Worm (Caenorhabditis elegans) whole organism, L4/young adult: ENCODE data around the gene C25G4.7.

ENCODE experiments used
- W03F9.2 ChIP-seq: fragments of 150-350 bp; optimal IDR thresholded peaks from 2 replicates; lab custom pipeline; 2014; ENCODE audit warnings: missing biosample characterization, missing genetic modification characterization
- dao-5 ChIP-seq: sonication (generic microtip); optimal IDR thresholded peaks from 2 replicates; lab custom pipeline; 2016; ENCODE audit warnings: missing genotype, missing genetic modification characterization, moderate library complexity, missing compliant biosample characterization
- him-1 ChIP-seq: sonication (generic microtip); optimal IDR thresholded peaks from 2 replicates; lab custom pipeline; 2016; ENCODE audit warnings: missing genotype, missing genetic modification reagents, missing genetic modification characterization, missing compliant biosample characterization

C25G4.7 gene

DNA sequence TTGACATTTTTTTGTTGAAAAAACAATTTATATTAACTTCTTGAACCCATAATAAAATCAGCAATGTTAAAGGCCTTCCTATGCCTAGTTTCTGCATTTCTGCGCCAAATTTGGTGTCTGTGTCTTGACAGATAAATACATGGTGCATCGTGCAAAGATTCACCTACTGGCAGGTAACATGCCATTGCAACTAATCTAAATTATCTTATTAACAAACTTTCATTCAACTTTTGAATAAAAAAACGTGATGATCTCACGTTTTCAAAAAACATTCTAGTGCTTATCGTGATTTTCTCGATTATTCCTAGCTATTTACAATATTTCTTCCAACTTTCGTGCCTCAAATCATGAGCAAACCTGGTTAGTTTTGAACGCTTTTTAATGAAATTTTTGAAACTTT, at the start of gene C25G4.7:
Gene C25G4.7, plus strand, starts transcription at position 301 of the 400 bp plus-strand sequence.
- TF ChIP-seq him-1 (tag; lab: Kevin White, UChicago) (no peak), dao-5 (tag; lab: Kevin White, UChicago) (no peak), W03F9.2 (no peak)

DNA sequence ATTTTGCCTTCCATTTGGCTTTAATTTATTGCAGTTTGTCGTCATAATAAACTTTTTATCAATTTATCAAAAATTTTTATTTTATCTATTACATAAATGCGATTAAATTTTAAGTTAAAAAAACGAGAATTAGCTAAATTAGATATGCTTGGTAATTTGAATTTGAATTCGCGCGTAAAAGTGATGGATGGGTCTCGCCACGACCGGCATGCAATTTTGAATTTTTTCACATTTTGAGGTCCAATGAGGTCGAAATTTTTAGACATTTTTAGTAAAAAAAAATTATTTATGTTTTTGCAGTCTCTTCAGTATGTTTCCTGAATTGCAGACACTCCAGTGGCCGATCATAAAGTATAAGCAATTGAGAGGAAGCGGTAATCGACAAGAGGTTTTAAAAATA, 48.1 kb upstream of the C25G4.7 start, which contains the start of gene dsb-1:
Gene dsb-1, plus strand, starts transcription at position 301 of the 400 bp plus-strand sequence.
- TF ChIP-seq W03F9.2 (no peak), him-1 (tag; lab: Kevin White, UChicago) (no peak), dao-5 (tag; lab: Kevin White, UChicago) (no peak)

DNA sequence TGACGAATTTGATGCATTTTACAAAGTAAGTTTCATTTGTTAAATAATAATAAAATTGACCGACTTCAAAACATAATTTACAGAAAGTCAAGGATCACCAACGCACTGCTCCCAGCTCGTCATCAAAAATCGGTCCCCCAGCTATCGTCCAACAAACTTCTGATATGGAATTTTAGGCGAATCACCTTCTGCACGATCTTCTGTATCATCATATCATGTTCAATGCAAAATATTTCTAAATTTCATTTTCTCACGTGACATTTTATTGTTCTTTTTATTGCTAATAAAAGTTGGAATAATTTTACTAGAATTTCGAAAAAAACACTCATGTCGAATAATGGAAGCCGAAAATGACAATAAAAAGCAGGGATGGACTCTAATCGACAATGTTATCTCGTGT, 46.5 kb upstream of the C25G4.7 start, which contains the start of gene acl-13:
Gene acl-13, plus strand, starts transcription at position 301 of the 400 bp plus-strand sequence.
- TF ChIP-seq him-1 (tag; lab: Kevin White, UChicago) = no peak
- TF ChIP-seq dao-5 (tag; lab: Kevin White, UChicago) = no peak
- no peak for TF ChIP-seq W03F9.2

DNA sequence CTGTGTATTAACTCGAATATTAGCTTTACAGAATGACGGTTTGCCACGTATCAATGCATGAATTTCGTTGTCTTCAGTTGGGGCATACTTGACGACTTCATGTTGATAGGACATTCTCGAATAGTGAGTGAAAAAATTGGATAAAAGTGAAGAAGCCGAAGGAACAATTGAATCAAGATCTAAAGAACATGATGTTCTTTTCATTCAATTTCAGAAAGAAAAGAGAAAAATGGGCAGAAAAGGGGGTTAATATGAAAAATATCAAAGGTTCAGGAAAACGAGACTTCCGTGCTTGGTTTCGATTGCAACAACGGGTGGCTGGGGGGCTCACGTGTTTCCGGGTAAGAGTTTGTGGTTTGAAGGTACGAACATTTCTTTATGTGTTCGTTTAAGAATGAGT, 42.1 kb upstream of the C25G4.7 start:
- no peak for TF ChIP-seq dao-5 (tag; lab: Kevin White, UChicago)
- no peak for TF ChIP-seq W03F9.2
- no peak for TF ChIP-seq him-1 (tag; lab: Kevin White, UChicago)

DNA sequence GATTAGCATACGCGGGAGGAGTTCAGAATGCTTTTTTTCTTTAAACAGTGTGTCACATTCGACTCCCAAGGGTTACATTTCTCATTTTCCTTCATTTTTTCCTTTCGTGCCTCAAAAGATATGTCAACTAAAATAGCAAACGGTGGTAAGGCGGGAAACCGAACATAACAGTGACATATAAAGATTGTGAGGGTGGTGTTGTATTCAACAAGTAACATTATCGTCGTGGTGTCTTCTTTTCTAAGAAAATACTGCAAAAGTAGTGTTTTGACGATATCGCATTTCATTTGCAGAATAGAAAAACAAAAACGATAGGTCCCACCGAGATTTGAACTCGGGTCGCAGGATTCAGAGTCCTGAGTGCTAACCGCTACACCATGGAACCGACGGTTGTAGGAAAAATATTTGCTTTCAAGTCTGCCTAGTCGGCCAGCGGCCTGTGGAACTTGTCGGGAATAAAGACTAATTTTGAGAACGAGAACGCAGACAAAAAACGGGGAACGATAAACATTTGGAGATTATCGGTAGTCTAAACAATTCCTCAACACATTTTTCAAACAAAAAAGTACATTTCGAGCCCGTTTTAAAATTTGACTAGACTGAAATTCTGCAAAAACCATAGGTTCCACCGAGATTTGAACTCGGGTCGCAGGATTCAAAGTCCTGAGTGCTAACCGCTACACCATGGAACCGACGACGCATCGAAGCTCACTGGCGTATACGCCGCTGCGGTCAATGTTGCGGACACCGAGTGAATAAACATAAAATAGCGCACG, 39.9 kb upstream of the C25G4.7 start:
- TF ChIP-seq him-1 (tag; lab: Kevin White, UChicago) = no peak
- TF ChIP-seq dao-5 (tag; lab: Kevin White, UChicago) = no peak
- no peak for TF ChIP-seq W03F9.2

DNA sequence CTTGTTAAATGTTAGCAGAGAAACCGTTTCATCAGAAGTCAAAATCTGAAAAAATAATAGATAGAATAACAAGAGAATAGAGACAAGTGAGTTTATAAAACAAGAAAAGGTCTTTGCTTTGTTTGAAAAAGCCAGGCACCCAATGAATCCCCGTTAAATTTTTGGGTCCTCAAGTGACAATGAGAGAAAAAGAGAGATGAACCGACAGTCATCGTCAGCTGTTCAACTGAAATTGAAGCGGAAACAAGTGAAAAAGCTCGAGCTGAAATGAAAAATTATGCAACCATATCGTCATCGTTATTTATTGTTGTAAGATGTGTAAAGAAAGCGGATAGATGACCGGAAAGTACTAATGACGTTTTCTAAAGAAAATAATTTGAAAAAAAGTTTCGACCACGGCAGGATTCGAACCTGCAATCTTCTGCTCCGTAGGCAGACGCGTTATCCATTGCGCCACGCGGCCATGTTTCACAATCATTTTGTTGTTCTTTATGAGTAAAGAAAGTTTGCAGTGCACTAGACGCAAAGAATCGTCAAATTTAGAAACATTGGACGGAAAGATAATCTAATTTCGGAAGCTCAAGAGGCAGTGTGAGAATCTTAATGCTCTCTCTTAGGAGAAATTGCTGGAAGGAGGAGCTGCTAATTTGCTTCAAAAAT, 39.0 kb upstream of the C25G4.7 start, which contains the start of gene F08G5.3:
Gene F08G5.3, minus strand, starts transcription at position 51 of the 660 bp plus-strand sequence.
- no peak for TF ChIP-seq W03F9.2
- peak; percentile 36 for TF ChIP-seq dao-5 (tag; lab: Kevin White, UChicago)
- peak; percentile 52 for TF ChIP-seq him-1 (tag; lab: Kevin White, UChicago)

DNA sequence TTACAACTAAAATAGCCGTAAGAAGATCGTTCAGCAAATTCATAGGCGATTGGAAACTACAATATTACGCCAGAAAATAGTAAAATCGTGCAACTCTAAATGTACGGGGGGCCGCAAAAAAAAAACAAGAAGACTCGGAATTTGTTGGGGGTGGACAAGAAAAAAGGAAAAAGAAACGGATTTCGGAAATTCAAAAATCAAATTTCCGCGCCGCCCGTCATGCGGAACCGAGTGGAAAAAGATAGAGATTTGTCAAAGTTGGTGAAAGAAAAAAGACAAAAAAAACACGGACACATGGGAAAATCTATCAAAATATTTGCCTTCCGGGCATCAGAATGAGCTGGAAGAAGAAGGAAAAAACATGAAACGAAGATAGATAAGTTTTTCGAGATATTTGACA, 37.4 kb upstream of the C25G4.7 start:
- TF ChIP-seq W03F9.2 (no peak), him-1 (tag; lab: Kevin White, UChicago) (no peak), dao-5 (tag; lab: Kevin White, UChicago) (no peak)

DNA sequence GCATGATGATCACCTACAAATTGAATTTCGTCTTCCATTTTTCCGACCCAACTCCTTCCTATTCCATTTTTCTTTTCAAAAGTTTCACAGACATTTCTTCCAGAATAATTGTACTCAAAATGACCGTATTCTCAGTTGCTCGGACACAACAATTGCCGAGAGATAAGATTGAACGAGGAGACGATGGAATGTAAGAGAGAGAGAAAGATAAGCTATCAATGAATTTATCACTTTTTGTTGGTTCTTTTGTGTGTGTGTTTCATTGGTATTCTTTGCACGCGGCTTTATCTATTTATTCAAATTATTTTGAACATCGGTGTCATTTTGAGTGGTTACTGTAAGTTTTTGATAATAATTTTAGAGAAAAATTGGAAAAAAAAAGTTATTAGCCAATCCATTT, 36.3 kb upstream of the C25G4.7 start, which contains the start of gene ugt-65:
Gene ugt-65, plus strand, starts transcription at position 229 of the 400 bp plus-strand sequence.
- TF ChIP-seq W03F9.2 (no peak), dao-5 (tag; lab: Kevin White, UChicago) (no peak), him-1 (tag; lab: Kevin White, UChicago) (no peak)

DNA sequence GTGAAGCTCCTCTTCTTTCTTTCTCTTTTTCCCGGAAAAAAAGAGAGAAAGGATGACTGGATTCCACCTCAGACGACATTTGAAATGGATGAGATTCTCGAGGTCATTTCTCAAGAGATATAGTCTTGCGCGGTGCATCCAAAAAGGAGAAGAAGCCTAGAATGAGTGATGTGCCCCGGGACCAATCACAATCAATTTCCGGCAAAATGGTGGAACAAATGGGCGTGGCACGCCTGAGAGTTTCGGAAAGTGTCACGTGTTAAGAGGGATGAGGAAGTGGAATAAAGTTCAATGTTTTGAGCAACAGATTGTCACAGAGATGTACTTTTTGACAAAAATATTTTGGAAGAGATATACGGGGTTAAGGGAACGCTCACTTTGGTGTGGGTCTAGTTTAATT, 31.1 kb upstream of the C25G4.7 start:
- TF ChIP-seq him-1 (tag; lab: Kevin White, UChicago) = no peak
- TF ChIP-seq dao-5 (tag; lab: Kevin White, UChicago) = no peak

DNA sequence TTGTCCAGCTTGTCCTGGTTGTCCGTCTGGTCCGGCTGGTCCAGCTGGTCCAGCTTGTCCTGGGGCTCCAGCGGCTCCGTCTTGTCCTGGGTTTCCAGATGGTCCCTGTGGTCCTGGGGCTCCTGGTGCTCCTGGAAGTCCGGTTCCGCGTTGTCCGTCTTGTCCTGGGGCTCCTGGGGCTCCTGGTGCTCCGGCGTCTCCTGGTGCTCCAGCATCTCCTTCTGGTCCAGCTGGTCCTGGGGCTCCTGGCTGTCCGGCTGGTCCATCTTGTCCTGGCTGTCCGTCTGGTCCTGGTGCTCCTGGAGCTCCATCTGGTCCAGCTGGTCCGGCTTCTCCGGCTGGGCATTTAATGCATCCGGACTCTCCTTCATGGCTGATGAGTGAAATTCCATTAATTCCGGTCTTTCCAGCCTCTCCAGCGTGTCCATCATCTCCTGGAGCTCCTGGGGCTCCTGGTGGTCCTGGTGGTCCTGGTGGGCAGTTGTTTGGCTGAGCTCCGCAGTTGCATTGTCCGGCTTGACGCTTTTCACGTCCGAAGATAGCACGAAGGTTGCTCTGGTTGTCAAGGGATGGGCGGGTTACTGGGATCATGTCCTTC, 28.9 kb upstream of the C25G4.7 start:
- TF ChIP-seq W03F9.2 (no peak), dao-5 (tag; lab: Kevin White, UChicago) (no peak), him-1 (tag; lab: Kevin White, UChicago) (no peak)

DNA sequence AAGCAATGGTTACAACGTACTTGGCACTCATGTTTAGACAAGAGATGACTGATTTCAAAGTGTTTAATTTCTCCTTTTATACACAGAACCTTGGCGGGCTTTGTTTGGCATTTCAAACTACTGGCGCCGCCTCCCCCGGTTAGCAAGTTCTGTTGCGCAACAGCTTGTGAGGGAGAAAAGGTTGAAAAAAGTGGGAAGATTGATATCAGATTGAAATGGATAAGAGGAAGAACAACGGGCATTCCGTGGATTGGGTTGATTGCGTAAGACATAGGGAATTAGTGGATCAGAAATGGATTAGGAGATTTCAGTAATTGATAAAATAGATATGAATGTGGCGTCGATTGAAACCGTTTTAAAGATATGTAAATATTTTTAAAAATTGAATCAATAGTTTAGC, 28.2 kb upstream of the C25G4.7 start, which contains the start of gene col-130:
Gene col-130, minus strand, starts transcription at position 50 of the 400 bp plus-strand sequence.
- TF ChIP-seq W03F9.2 = no peak
- no peak for TF ChIP-seq him-1 (tag; lab: Kevin White, UChicago)
- no peak for TF ChIP-seq dao-5 (tag; lab: Kevin White, UChicago)

DNA sequence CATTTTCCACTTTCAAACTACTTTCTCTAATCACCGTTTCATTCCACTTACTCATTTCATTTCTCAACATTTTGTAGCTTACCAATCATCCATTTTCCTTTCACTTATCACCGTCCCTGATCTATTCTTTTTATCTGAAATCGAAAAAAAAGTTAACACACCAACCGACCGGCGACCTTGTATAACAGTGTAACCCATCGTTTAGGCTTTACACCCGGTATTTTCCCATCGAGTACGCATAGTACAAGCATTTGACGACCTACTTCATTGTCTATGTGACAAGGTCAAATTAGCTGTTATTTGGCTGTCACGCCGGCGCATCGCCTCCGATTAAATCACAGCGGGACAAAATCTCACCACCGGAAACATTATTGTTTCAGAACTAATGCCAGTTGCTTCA, 27.2 kb upstream of the C25G4.7 start:
- TF ChIP-seq dao-5 (tag; lab: Kevin White, UChicago) (no peak), him-1 (tag; lab: Kevin White, UChicago) (no peak), W03F9.2 (no peak)

DNA sequence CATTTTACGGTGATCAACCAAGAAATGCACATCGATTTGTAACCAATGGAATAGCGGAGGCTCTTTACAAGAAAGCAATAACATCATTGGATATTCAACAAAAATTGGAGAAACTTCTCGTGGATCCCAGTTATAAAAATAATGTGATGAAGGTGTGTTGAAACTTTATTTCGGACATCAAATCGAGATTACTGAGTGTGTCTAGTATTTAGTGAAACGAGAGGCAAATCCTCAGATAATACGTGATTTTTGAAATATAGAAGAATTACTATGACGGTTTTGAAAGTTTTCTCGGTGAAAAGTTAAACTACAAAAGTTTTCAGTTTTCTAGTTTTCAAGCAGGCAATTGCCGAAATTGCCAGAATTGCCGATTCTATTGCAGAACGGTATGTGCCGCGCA, 25.0 kb upstream of the C25G4.7 start:
- TF ChIP-seq dao-5 (tag; lab: Kevin White, UChicago) (no peak), W03F9.2 (no peak), him-1 (tag; lab: Kevin White, UChicago) (no peak)

DNA sequence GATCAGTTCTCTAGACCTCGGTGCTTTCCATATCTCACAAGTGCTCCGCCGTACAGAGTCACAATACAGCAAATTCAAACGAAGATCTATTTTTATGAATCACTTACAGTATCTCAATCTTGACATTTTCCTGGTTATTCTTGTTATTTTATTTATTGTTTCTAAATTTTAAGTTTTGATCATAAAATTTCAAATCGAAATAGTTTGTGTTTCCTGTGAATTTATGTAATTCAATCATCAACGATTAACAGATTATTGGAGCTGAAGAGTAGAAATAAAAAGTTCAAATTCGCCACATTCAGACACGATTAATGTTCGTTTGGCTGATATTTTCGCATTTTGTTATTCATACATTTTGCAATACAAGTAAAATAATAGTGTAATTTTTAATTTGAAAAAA, 24.4 kb upstream of the C25G4.7 start, which contains the start of gene clec-184:
Gene clec-184, plus strand, starts transcription at position 301 of the 400 bp plus-strand sequence.
- TF ChIP-seq dao-5 (tag; lab: Kevin White, UChicago) (no peak), him-1 (tag; lab: Kevin White, UChicago) (no peak), W03F9.2 (no peak)
